Fruit fly (Drosophila melanogaster): Measurements from ENCODE around the gene Btk.

Btk gene

DNA sequence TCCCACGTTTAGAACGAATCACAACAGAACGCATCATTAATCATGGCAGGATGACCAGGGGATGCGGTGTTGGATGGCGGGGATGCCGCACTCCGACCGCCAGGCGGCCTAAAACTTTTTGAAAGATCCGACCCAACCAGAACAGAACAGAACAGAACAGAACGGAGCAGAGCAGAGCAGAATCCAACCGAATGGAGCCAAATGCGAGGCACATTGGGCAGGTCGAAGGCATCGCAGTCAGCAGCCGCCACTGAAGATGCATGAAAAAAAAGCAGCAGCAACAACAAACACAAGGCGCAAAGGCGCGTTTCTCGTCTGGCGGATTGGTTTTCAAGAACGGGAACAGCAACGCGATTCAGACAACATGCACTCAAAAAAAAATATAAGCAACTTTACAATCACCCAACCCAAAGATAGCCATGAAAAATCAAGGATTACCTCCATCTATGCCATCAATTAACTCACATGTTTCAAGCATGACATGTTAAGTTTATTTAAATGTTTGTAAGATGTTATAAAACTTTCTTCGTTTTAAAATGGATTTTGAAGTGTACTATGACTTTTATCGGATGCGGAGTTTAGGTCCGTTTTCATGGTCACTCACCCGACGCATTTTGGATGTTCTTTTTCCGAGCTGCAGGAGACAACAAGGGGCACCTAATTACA lies 21.3 kb downstream of the Btk start (continued):
- TF ChIP-seq ara (GFP tag; IDR thresholded peaks at IDR 0.05) (peak; percentile 82), dan (GFP tag; IDR thresholded peaks at IDR 0.05) (peak; percentile 40; the same call in 1 of the 2 replicates), nerfin-1 (tag; optimal IDR thresholded peaks at IDR 0.05) (peak; percentile 59), Nf-YC (tag; optimal IDR thresholded peaks at IDR 0.05) (no peak), D19A (tag; optimal IDR thresholded peaks at IDR 0.05) (peak; percentile 74), BEAF-32 (GFP tag; optimal IDR thresholded peaks at IDR 0.05) (no peak), HLH4C (GFP tag; IDR thresholded peaks at IDR 0.05; ENCODE audit: partially characterized antibody) (no peak), ap (GFP tag; IDR thresholded peaks at IDR 0.05) (no peak), CG7271 (tag; optimal IDR thresholded peaks at IDR 0.05) (peak; percentile 46), run (tag; optimal IDR thresholded peaks at IDR 0.05) (no peak), CG14050 (GFP tag; IDR thresholded peaks at IDR 0.05) (no peak), salm (tag; optimal IDR thresholded peaks at IDR 0.05) (no peak), sob (GFP tag; IDR thresholded peaks at IDR 0.05) (peak; percentile 6; the same call in 1 of the 2 replicates), CG12071 (GFP tag; optimal IDR thresholded peaks at IDR 0.05) (no peak), CG9797 (GFP tag; optimal IDR thresholded peaks at IDR 0.05) (no peak), CG11695 (GFP tag; IDR thresholded peaks at IDR 0.05) (peak; percentile 67; the same call in 1 of the 3 replicates), Dbx (GFP tag; IDR thresholded peaks at IDR 0.05) (no peak), CG15514 (GFP tag; optimal IDR thresholded peaks at IDR 0.05) (no peak), CG10267 (tag; optimal IDR thresholded peaks at IDR 0.05) (peak; percentile 80), CG17912 (GFP tag; optimal IDR thresholded peaks at IDR 0.05) (no peak), Adf1 (GFP tag; IDR thresholded peaks at IDR 0.05) (no peak), CG13624 (GFP tag; optimal IDR thresholded peaks at IDR 0.05) (no peak), CG34224 (GFP tag; IDR thresholded peaks at IDR 0.05; ENCODE audit: partially characterized antibody) (no peak), CG12942 (GFP tag; optimal IDR thresholded peaks at IDR 0.05) (peak; percentile 24), Dad (GFP tag; optimal IDR thresholded peaks at IDR 0.05) (peak; percentile 52), HmgD (GFP tag; optimal IDR thresholded peaks at IDR 0.05) (no peak), lola (GFP tag; optimal IDR thresholded peaks at IDR 0.05) (peak in 1 of 3 experiments; percentile 93), CG7357 (GFP tag; IDR thresholded peaks at IDR 0.05) (no peak; the same call in 2 of the 3 replicates), ttk (GFP tag; IDR thresholded peaks at IDR 0.05) (0 out of 2 replicates have a peak, but pooled peaks have one; percentile 15), dpn (GFP tag; optimal IDR thresholded peaks at IDR 0.05) (peak; percentile 40 to 62), jigr1 (GFP tag; IDR thresholded peaks at IDR 0.05) (no peak), dmrt11E (tag; optimal IDR thresholded peaks at IDR 0.05) (peak; percentile 95), Hr78 (GFP tag; optimal IDR thresholded peaks at IDR 0.05) (peak in 1 of 2 experiments; percentile 0), chn (GFP tag; optimal IDR thresholded peaks at IDR 0.05) (peak; percentile 70), CkIIα-i1 (GFP tag; IDR thresholded peaks at IDR 0.05) (no peak), Pdp1 (GFP tag; optimal IDR thresholded peaks at IDR 0.05) (peak; percentile 47 to 51), pan (optimal IDR thresholded peaks at IDR 0.05) (no peak), pan (GFP tag; optimal IDR thresholded peaks at IDR 0.05 in 1 of 2, IDR thresholded peaks at IDR 0.05 in 1 of 2) (peak in 1 of 2 experiments; percentile 42), CG10654 (GFP tag; optimal IDR thresholded peaks at IDR 0.05) (no peak), emc (GFP tag; optimal IDR thresholded peaks at IDR 0.05) (no peak), NC2α (GFP tag; optimal IDR thresholded peaks at IDR 0.05) (peak; percentile 31), sqz (GFP tag; optimal IDR thresholded peaks at IDR 0.05) (peak; percentile 11), CG14965 (GFP tag; optimal IDR thresholded peaks at IDR 0.05; ENCODE audit: borderline replicate concordance) (no peak), Atf-2 (GFP tag; optimal IDR thresholded peaks at IDR 0.05) (peak; percentile 37), CG32767 (GFP tag; IDR thresholded peaks at IDR 0.05) (no peak), CG6791 (GFP tag; IDR thresholded peaks at IDR 0.05; ENCODE audit: partially characterized antibody) (no peak), gfzf (GFP tag; optimal IDR thresholded peaks at IDR 0.05) (no peak), luna (GFP tag; optimal IDR thresholded peaks at IDR 0.05) (no peak), dmrt99B (tag; optimal IDR thresholded peaks at IDR 0.05) (peak; percentile 59)

Data from whole organism, embryonic.